Worm (Caenorhabditis elegans): ENCODE results near the gene parg-2.

Gene parg-2

ce11 chrIV:8708046-8708445, 6.9 kb downstream of the parg-2 start:
- TF ChIP-seq zim-3 (tag; optimal IDR thresholded peaks at IDR 0.05), result no peak
- TF ChIP-seq B0336.3 (GFP tag; IDR thresholded peaks at IDR 0.05), result no peak
- TF ChIP-seq ztf-18 (tag; optimal IDR thresholded peaks at IDR 0.05), result no peak
- TF ChIP-seq egl-44 (GFP tag; IDR thresholded peaks at IDR 0.05), result no peak
- TF ChIP-seq snpc-1.3 (tag; optimal IDR thresholded peaks at IDR 0.05; ENCODE audit: insufficient read depth), result no peak
- TF ChIP-seq madf-6 (GFP tag; IDR thresholded peaks at IDR 0.05), result no peak
- TF ChIP-seq nhr-179 (tag; optimal IDR thresholded peaks at IDR 0.05), result no peak
- TF ChIP-seq somi-1 (GFP tag; optimal IDR thresholded peaks at IDR 0.05), result no peak
- no peak for TF ChIP-seq Y67H2A.10 (GFP tag; conservative IDR thresholded peaks at IDR 0.05)
- no peak for TF ChIP-seq ceh-40 (GFP tag; IDR thresholded peaks at IDR 0.05)
- no peak for TF ChIP-seq attf-3 (GFP tag; conservative IDR thresholded peaks at IDR 0.05)
- no peak for TF ChIP-seq egrh-3 (GFP tag; IDR thresholded peaks at IDR 0.05)

- TF ChIP-seq lin-40 (tag; optimal IDR thresholded peaks at IDR 0.05) (no peak), xnd-1 (tag; optimal IDR thresholded peaks at IDR 0.05) (no peak), F10E7.11 (tag; optimal IDR thresholded peaks at IDR 0.05) (no peak), somi-1 (GFP tag; optimal IDR thresholded peaks at IDR 0.05) (no peak), F23B12.7 (tag; optimal IDR thresholded peaks at IDR 0.05; ENCODE audit: insufficient read depth) (no peak), snpc-3.4 (tag; optimal IDR thresholded peaks at IDR 0.05) (no peak)
These were observed 9.4 kb downstream of the parg-2 start, which contains the start of gene H23L24.4 for ce11 chrIV:8705504-8705903. TSS of gene H23L24.4 (minus strand) at chrIV:8705604.

ce11 chrIV:8697436-8697835, 17.5 kb downstream of the parg-2 start, which contains the start of gene ttll-11:
TSS of gene ttll-11 (plus strand) at chrIV:8697736.
- TF ChIP-seq rpc-1 (optimal IDR thresholded peaks at IDR 0.05), result no peak
- TF ChIP-seq rpc-1 (tag; optimal IDR thresholded peaks at IDR 0.05), result no peak
- TF ChIP-seq ets-4 (GFP tag; optimal IDR thresholded peaks at IDR 0.05), result no peak

ce11 chrIV:8691486-8691885, 23.4 kb downstream of the parg-2 start, which contains the start of the genes hst-1 and ints-6:
TSS of gene hst-1 (minus strand) at chrIV:8691513.
TSS of gene ints-6 (plus strand) at chrIV:8691745.
- TF ChIP-seq zim-3 (tag; optimal IDR thresholded peaks at IDR 0.05), result no peak
- TF ChIP-seq ztf-18 (tag; optimal IDR thresholded peaks at IDR 0.05), result peak; percentile 5

- TF ChIP-seq F52B5.7 (tag; optimal IDR thresholded peaks at IDR 0.05) (no peak), fkh-3 (tag; optimal IDR thresholded peaks at IDR 0.05) (no peak), F22D6.2 (tag; optimal IDR thresholded peaks at IDR 0.05) (no peak), hmg-20 (GFP tag; IDR thresholded peaks at IDR 0.05) (peak; percentile 73), Y95B8A.8 (GFP tag; IDR thresholded peaks at IDR 0.05) (no peak), Y53G8AR.9 (GFP tag; conservative IDR thresholded peaks at IDR 0.05) (peak; percentile 89; the same call in 1 of the 2 replicates), repo-1 (tag; optimal IDR thresholded peaks at IDR 0.05) (peak; percentile 25), lag-1 (GFP tag; IDR thresholded peaks at IDR 0.05) (no peak), attf-3 (GFP tag; conservative IDR thresholded peaks at IDR 0.05) (peak; percentile 59; the same call in 1 of the 2 replicates), nhr-179 (tag; optimal IDR thresholded peaks at IDR 0.05) (no peak), aptf-3 (GFP tag; IDR thresholded peaks at IDR 0.05) (no peak), ztf-6 (GFP tag; IDR thresholded peaks at IDR 0.05) (no peak), nhr-80 (tag; optimal IDR thresholded peaks at IDR 0.05) (peak; percentile 29), pha-4 (tag; optimal IDR thresholded peaks at IDR 0.05) (no peak), nfyb-1 (GFP tag; IDR thresholded peaks at IDR 0.05) (peak; percentile 73), bed-2 (GFP tag; IDR thresholded peaks at IDR 0.05) (no peak), ekl-4 (GFP tag; IDR thresholded peaks at IDR 0.05) (peak; percentile 52; the same call in 1 of the 2 replicates), T26A5.8 (tag; optimal IDR thresholded peaks at IDR 0.05) (no peak), madf-10 (tag; optimal IDR thresholded peaks at IDR 0.05) (peak; percentile 42), let-526 (GFP tag; IDR thresholded peaks at IDR 0.05) (no peak), lin-40 (tag; optimal IDR thresholded peaks at IDR 0.05) (peak; percentile 81), aptf-2 (GFP tag; conservative IDR thresholded peaks at IDR 0.05) (no peak), nfya-2 (GFP tag; IDR thresholded peaks at IDR 0.05) (no peak), cebp-2 (GFP tag; IDR thresholded peaks at IDR 0.05) (no peak), K12H6.12 (tag; optimal IDR thresholded peaks at IDR 0.05) (no peak)
These were observed 27.2 kb downstream of the parg-2 start, which contains the start of gene snrp-3 for ce11 chrIV:8687605-8688191. TSS of gene snrp-3 (minus strand) at chrIV:8687810.
